Worm (Caenorhabditis elegans): ENCODE measurements around the gene F52C9.5.

F52C9.5 gene

ce11 chrIII:5286205-5286604, 15.8 kb upstream of the F52C9.5 start, which contains the start of gene ZC395.11:
Gene ZC395.11 (minus strand): TSS chrIII:5286305.
- TF ChIP-seq che-1 (tag; optimal IDR thresholded peaks at IDR 0.05) (no peak), madf-2 (tag; optimal IDR thresholded peaks at IDR 0.05) (no peak), sox-4 (tag; optimal IDR thresholded peaks at IDR 0.05) (no peak), ceh-6 (GFP tag; optimal IDR thresholded peaks at IDR 0.05) (no peak), ztf-16 (tag; optimal IDR thresholded peaks at IDR 0.05) (no peak), ttx-3 (tag; optimal IDR thresholded peaks at IDR 0.05) (no peak), T23F11.4 (GFP tag; optimal IDR thresholded peaks at IDR 0.05) (no peak), hlh-6 (tag; optimal IDR thresholded peaks at IDR 0.05) (no peak), pqm-1 (tag; optimal IDR thresholded peaks at IDR 0.05) (no peak), ceh-45 (GFP tag; IDR thresholded peaks at IDR 0.05) (no peak), Y22D7AL.16 (tag; optimal IDR thresholded peaks at IDR 0.05) (no peak), mec-3 (tag; optimal IDR thresholded peaks at IDR 0.05; ENCODE audit: borderline replicate concordance) (no peak), C38D4.7 (GFP tag; optimal IDR thresholded peaks at IDR 0.05) (no peak), pha-2 (tag; optimal IDR thresholded peaks at IDR 0.05) (no peak), tbx-2 (tag; optimal IDR thresholded peaks at IDR 0.05) (no peak), pag-3 (tag; optimal IDR thresholded peaks at IDR 0.05; ENCODE audit: borderline replicate concordance) (no peak), hlh-30 (tag; optimal IDR thresholded peaks at IDR 0.05; ENCODE audit: insufficient read depth) (no peak), ama-1 (optimal IDR thresholded peaks at IDR 0.05) (no peak), lim-6 (tag; optimal IDR thresholded peaks at IDR 0.05) (no peak), eyg-1 (tag; optimal IDR thresholded peaks at IDR 0.05) (no peak)

- no peak for TF ChIP-seq ahr-1 (tag; optimal IDR thresholded peaks at IDR 0.05)
- TF ChIP-seq fkh-6 (tag; optimal IDR thresholded peaks at IDR 0.05): no peak
- TF ChIP-seq gmeb-2 (tag; optimal IDR thresholded peaks at IDR 0.05): no peak
- no peak for TF ChIP-seq pha-4 (tag; optimal IDR thresholded peaks at IDR 0.05)
- no peak for TF ChIP-seq ama-1 (optimal IDR thresholded peaks at IDR 0.05)
- TF ChIP-seq ceh-22 (tag; optimal IDR thresholded peaks at IDR 0.05): no peak
- no peak for TF ChIP-seq ceh-19 (GFP tag; optimal IDR thresholded peaks at IDR 0.05)
- no peak for TF ChIP-seq pag-3 (tag; optimal IDR thresholded peaks at IDR 0.05; ENCODE audit: borderline replicate concordance)
- TF ChIP-seq sox-4 (tag; optimal IDR thresholded peaks at IDR 0.05): no peak
- TF ChIP-seq pros-1 (tag; optimal IDR thresholded peaks at IDR 0.05): no peak
- no peak for TF ChIP-seq ceh-14 (tag; optimal IDR thresholded peaks at IDR 0.05)
- no peak for TF ChIP-seq lim-6 (tag; optimal IDR thresholded peaks at IDR 0.05)
- no peak for TF ChIP-seq nfya-1 (tag; optimal IDR thresholded peaks at IDR 0.05)
- TF ChIP-seq ceh-34 (tag; optimal IDR thresholded peaks at IDR 0.05): no peak
- TF ChIP-seq hlh-13 (GFP tag; optimal IDR thresholded peaks at IDR 0.05): no peak
- no peak for TF ChIP-seq dmd-4 (tag; optimal IDR thresholded peaks at IDR 0.05; ENCODE audit: borderline replicate concordance)
- no peak for TF ChIP-seq C38D4.7 (GFP tag; optimal IDR thresholded peaks at IDR 0.05)
Observed at ce11 chrIII:5287877-5288276, 14.1 kb upstream of the F52C9.5 start, which contains the start of gene T15B12.1. Gene T15B12.1 (plus strand): TSS chrIII:5288177.

- no peak for TF ChIP-seq elt-2 (tag; optimal IDR thresholded peaks at IDR 0.05)
- TF ChIP-seq zip-5 (tag; optimal IDR thresholded peaks at IDR 0.05): no peak
- no peak for TF ChIP-seq pax-1 (tag; optimal IDR thresholded peaks at IDR 0.05)
- no peak for TF ChIP-seq hlh-8 (tag; optimal IDR thresholded peaks at IDR 0.05)
- TF ChIP-seq pros-1 (tag; optimal IDR thresholded peaks at IDR 0.05): no peak
- no peak for TF ChIP-seq tbx-7 (tag; optimal IDR thresholded peaks at IDR 0.05)
- TF ChIP-seq ceh-2 (tag; optimal IDR thresholded peaks at IDR 0.05): no peak
- no peak for TF ChIP-seq hlh-15 (tag; optimal IDR thresholded peaks at IDR 0.05)
- TF ChIP-seq syd-9 (tag; optimal IDR thresholded peaks at IDR 0.05): no peak
- no peak for TF ChIP-seq dmd-4 (tag; optimal IDR thresholded peaks at IDR 0.05; ENCODE audit: borderline replicate concordance)
- no peak for TF ChIP-seq pha-4 (tag; optimal IDR thresholded peaks at IDR 0.05)
Observed at ce11 chrIII:5290230-5290629, 11.8 kb upstream of the F52C9.5 start.
